Fruit fly (Drosophila melanogaster) whole organism, wandering third instar larva: Measurements from ENCODE around the gene CG12974.

ENCODE experiments used
- Abd-B ChIP-seq: fragments of >200 bp; optimal IDR thresholded peaks from 2 replicates; lab custom pipeline; 2017; ENCODE audit warnings: missing biosample characterization, missing genetic modification characterization
- CG32264 ChIP-seq: fragments of 200-800 bp; sonication (Bioruptor generic); optimal IDR thresholded peaks from 2 replicates; lab custom pipeline; 2016; ENCODE audit warnings: missing biosample characterization, missing genetic modification characterization
- CG9705 ChIP-seq: fragments of 200-800 bp; sonication (Bioruptor generic); optimal IDR thresholded peaks from 2 replicates; lab custom pipeline; 2018; ENCODE audit warnings: missing biosample characterization, mild to moderate bottlenecking, missing genetic modification characterization
- CrebA ChIP-seq: fragments of 200-800 bp; sonication (Bioruptor generic); optimal IDR thresholded peaks from 2 replicates; lab custom pipeline; 2016; ENCODE audit warnings: missing biosample characterization, mild to moderate bottlenecking, missing genetic modification characterization, borderline replicate concordance
- Dfd ChIP-seq: fragments of >200 bp; optimal IDR thresholded peaks from 2 replicates; lab custom pipeline; 2017; ENCODE audit warnings: missing biosample characterization, missing genetic modification characterization
- Dif ChIP-seq: fragments of 200-275, 200-300 bp; sonication (Bioruptor generic); optimal IDR thresholded peaks from 2 replicates; lab custom pipeline; 2018; ENCODE audit warnings: missing biosample characterization, missing genetic modification characterization; ENCODE audit not compliant: partially characterized antibody
- GATAd ChIP-seq: sonication (Bioruptor generic); optimal IDR thresholded peaks from 2 replicates; lab custom pipeline; 2016; ENCODE audit warnings: missing biosample characterization, missing genetic modification characterization
- HLH106 ChIP-seq: fragments of 200-800 bp; optimal IDR thresholded peaks from 3 replicates; lab custom pipeline; 2019; ENCODE audit warnings: missing biosample characterization, mild to moderate bottlenecking, missing genetic modification characterization, moderate library complexity
- Hnf4 ChIP-seq: fragments of 200-800 bp; sonication (Bioruptor generic); optimal IDR thresholded peaks from 2 replicates; lab custom pipeline; 2016; ENCODE audit warnings: missing biosample characterization, mild to moderate bottlenecking, missing genetic modification characterization
- Hr78 ChIP-seq: fragments of >200 bp; optimal IDR thresholded peaks from 2 replicates; lab custom pipeline; 2017; ENCODE audit warnings: missing biosample characterization, missing genetic modification characterization
- Hr83 ChIP-seq: fragments of 200-300 bp; sonication (Bioruptor generic); optimal IDR thresholded peaks from 2 replicates; lab custom pipeline; 2016; ENCODE audit warnings: missing biosample characterization, mild to moderate bottlenecking, missing genetic modification characterization, moderate library complexity; ENCODE audit not compliant: poor library complexity, severe bottlenecking
- Jra ChIP-seq: sonication (Bioruptor generic); optimal IDR thresholded peaks from 2 replicates; lab custom pipeline; 2016; ENCODE audit warnings: missing biosample characterization, missing genetic modification characterization
- Mio ChIP-seq: sonication (Bioruptor generic); optimal IDR thresholded peaks from 2 replicates; lab custom pipeline; 2016; ENCODE audit warnings: missing biosample characterization, missing genetic modification characterization
- Myc ChIP-seq: fragments of >200 bp; optimal IDR thresholded peaks from 2 replicates; lab custom pipeline; 2017
- N ChIP-seq: fragments of >200 bp; optimal IDR thresholded peaks from 2 replicates; lab custom pipeline; 2018; ENCODE audit warnings: missing biosample characterization, missing external identifiers, missing genetic modification characterization
- OdsH ChIP-seq: fragments of 200-800 bp; sonication (Bioruptor generic); optimal IDR thresholded peaks from 2 replicates; lab custom pipeline; 2016; ENCODE audit warnings: missing biosample characterization, mild to moderate bottlenecking, missing genetic modification characterization
- Rel ChIP-seq, 2 experiments: fragments of 200-800 bp; sonication (Bioruptor generic) in 1 of 2; optimal IDR thresholded peaks; 2 replicates in 1 of 2; 3 replicates in 1 of 2; lab custom pipeline; 2016 to 2019; ENCODE audit warnings: mild to moderate bottlenecking in 2 of 2, missing biosample characterization in 2 of 2, missing genetic modification characterization in 2 of 2, moderate library complexity in 1 of 2
- Sp1 ChIP-seq: fragments of 200-800 bp; sonication (Bioruptor generic); optimal IDR thresholded peaks from 3 replicates; lab custom pipeline; 2019; ENCODE audit warnings: missing biosample characterization, mild to moderate bottlenecking, missing genetic modification characterization, moderate library complexity
- br ChIP-seq: fragments of 200-800 bp; sonication (Bioruptor generic); optimal IDR thresholded peaks from 2 replicates; lab custom pipeline; 2016; ENCODE audit warnings: missing biosample characterization, missing genetic modification characterization
- brk ChIP-seq: fragments of 200-800 bp; sonication (Bioruptor generic); optimal IDR thresholded peaks from 2 replicates; lab custom pipeline; 2016; ENCODE audit warnings: missing biosample characterization, mild to moderate bottlenecking, missing genetic modification characterization
- dl ChIP-seq, 2 experiments: fragments of 175-275, 200-275 bp in 1 of 2; fragments of 200-275 bp in 1 of 2; sonication (Bioruptor generic); optimal IDR thresholded peaks; lab custom pipeline; 2018; ENCODE audit warnings: mild to moderate bottlenecking in 2 of 2, missing biosample characterization in 2 of 2, missing genetic modification characterization in 2 of 2, moderate library complexity in 2 of 2; ENCODE audit not compliant: partially characterized antibody in 2 of 2, insufficient read depth in 1 of 2
- dmrt93B ChIP-seq: fragments of 200-800 bp; sonication (Bioruptor generic); optimal IDR thresholded peaks from 2 replicates; lab custom pipeline; 2018; ENCODE audit warnings: missing biosample characterization, mild to moderate bottlenecking, missing genetic modification characterization
- dsf ChIP-seq: sonication (Bioruptor generic); optimal IDR thresholded peaks from 2 replicates; lab custom pipeline; 2016; ENCODE audit warnings: missing biosample characterization, missing genetic modification characterization, borderline replicate concordance
- ey ChIP-seq: fragments of 200-800 bp; sonication (Bioruptor generic); optimal IDR thresholded peaks from 2 replicates; lab custom pipeline; 2016; ENCODE audit warnings: missing biosample characterization, missing genetic modification characterization
- foxo ChIP-seq, 2 experiments: fragments of 200-800 bp; sonication (Bioruptor generic); optimal IDR thresholded peaks; 2 replicates in 1 of 2; 3 replicates in 1 of 2; lab custom pipeline; 2016 to 2017; ENCODE audit warnings: missing biosample characterization in 2 of 2, missing genetic modification characterization in 2 of 2
- fru ChIP-seq: fragments of 200-800 bp; sonication (Bioruptor generic); optimal IDR thresholded peaks from 3 replicates; lab custom pipeline; 2016; ENCODE audit warnings: missing biosample characterization, mild to moderate bottlenecking, missing genetic modification characterization
- h ChIP-seq: fragments of 200-800 bp; sonication (Bioruptor generic); optimal IDR thresholded peaks from 3 replicates; lab custom pipeline; 2016; ENCODE audit warnings: missing biosample characterization, mild to moderate bottlenecking, missing genetic modification characterization
- jim ChIP-seq: fragments of 175-275, 200-325 bp; sonication (Bioruptor generic); optimal IDR thresholded peaks from 2 replicates; lab custom pipeline; 2016; ENCODE audit warnings: missing biosample characterization, mild to moderate bottlenecking, missing genetic modification characterization
- lola ChIP-seq: fragments of >200 bp; optimal IDR thresholded peaks from 2 replicates; lab custom pipeline; 2017; ENCODE audit warnings: missing biosample characterization, missing genetic modification characterization
- pan ChIP-seq: fragments of >200 bp; optimal IDR thresholded peaks from 2 replicates; lab custom pipeline; 2017
- psq ChIP-seq: fragments of 200-800 bp; sonication (Bioruptor generic); optimal IDR thresholded peaks from 3 replicates; lab custom pipeline; 2017; ENCODE audit warnings: missing biosample characterization, mild to moderate bottlenecking, missing genetic modification characterization, moderate library complexity
- rgr ChIP-seq: fragments of 200-800 bp; sonication (Bioruptor generic); optimal IDR thresholded peaks from 3 replicates; lab custom pipeline; 2016; ENCODE audit warnings: missing biosample characterization, mild to moderate bottlenecking, missing genetic modification characterization
- sv ChIP-seq: fragments of 200-800 bp; sonication (Bioruptor generic); optimal IDR thresholded peaks from 3 replicates; lab custom pipeline; 2016; ENCODE audit warnings: missing biosample characterization, missing genetic modification characterization
- tai ChIP-seq: sonication (Bioruptor generic); optimal IDR thresholded peaks from 2 replicates; lab custom pipeline; 2016; ENCODE audit warnings: missing biosample characterization, missing genetic modification characterization
- usp ChIP-seq: fragments of >200 bp; optimal IDR thresholded peaks from 2 replicates; lab custom pipeline; 2017; ENCODE audit warnings: missing biosample characterization, missing genetic modification characterization
- woc ChIP-seq: sonication (Bioruptor generic); optimal IDR thresholded peaks from 2 replicates; lab custom pipeline; 2016; ENCODE audit warnings: missing biosample characterization, mild to moderate bottlenecking, missing genetic modification characterization

Gene CG12974

dm6 chr3L:21276296-21277257 is 9.2 kb downstream of the CG12974 start:
- TF ChIP-seq Hnf4 (GFP tag; lab: Kevin White, UChicago): peak; percentile 39
- TF ChIP-seq CrebA: no peak
- TF ChIP-seq lola (GFP tag; lab: Kevin White, UChicago): no peak
- peak; percentile 40 for TF ChIP-seq HLH106
- TF ChIP-seq rgr: peak; percentile 51
- TF ChIP-seq psq: peak; percentile 30
- peak; percentile 67 for TF ChIP-seq sv (GFP tag; lab: Kevin White, UChicago)
- TF ChIP-seq tai (GFP tag; lab: Kevin White, UChicago): no peak
- TF ChIP-seq Rel (GFP tag; optimal IDR thresholded peaks at IDR 0.05; lab: Kevin White, UChicago): no peak
- no peak for TF ChIP-seq Rel (tag; optimal IDR thresholded peaks at IDR 0.05; lab: Kevin White, UChicago)
- no peak for TF ChIP-seq CG32264 (GFP tag; lab: Kevin White, UChicago)
- no peak for TF ChIP-seq Abd-B
- peak; percentile 58 for TF ChIP-seq h
- peak; percentile 50 for TF ChIP-seq ey (GFP tag; lab: Kevin White, UChicago)
- TF ChIP-seq Dif (GFP tag; lab: Kevin White, UChicago): peak; percentile 32
- TF ChIP-seq Hr83 (GFP tag; lab: Kevin White, UChicago): no peak
- peak; percentile 48 for TF ChIP-seq Sp1 (GFP tag; lab: Kevin White, UChicago)
- peak; percentile 33 for TF ChIP-seq br (GFP tag; lab: Kevin White, UChicago)
- TF ChIP-seq fru (GFP tag; lab: Kevin White, UChicago): peak; percentile 60
- no peak for TF ChIP-seq Hr78 (GFP tag; lab: Kevin White, UChicago)
- TF ChIP-seq CG9705: no peak
- TF ChIP-seq usp (GFP tag; lab: Kevin White, UChicago): no peak
- no peak for TF ChIP-seq Mio (GFP tag; lab: Kevin White, UChicago)
- peak; percentile 15 for TF ChIP-seq Myc (lab: Kevin White, UChicago)
- no peak for TF ChIP-seq GATAd
- no peak for TF ChIP-seq jim (GFP tag; lab: Kevin White, UChicago)
- TF ChIP-seq pan: no peak
- peak; percentile 57 for TF ChIP-seq woc (GFP tag; lab: Kevin White, UChicago)
- TF ChIP-seq Jra (GFP tag; lab: Kevin White, UChicago): peak; percentile 37
- no peak for TF ChIP-seq brk
- TF ChIP-seq dl (GFP tag; optimal IDR thresholded peaks at IDR 0.05; lab: Kevin White, UChicago; ENCODE audit: insufficient read depth in 1 of 2, partially characterized antibody in 2 of 2): no peak
- TF ChIP-seq OdsH (GFP tag; lab: Kevin White, UChicago): peak; percentile 57
- TF ChIP-seq N: no peak
- TF ChIP-seq dmrt93B (GFP tag; lab: Kevin White, UChicago): peak; percentile 24
- no peak for TF ChIP-seq Dfd (GFP tag; lab: Kevin White, UChicago)
- peak; percentile 6 for TF ChIP-seq dsf (GFP tag; lab: Kevin White, UChicago)
- peak in 1 of 2 experiments; percentile 65 for TF ChIP-seq foxo (GFP tag; optimal IDR thresholded peaks at IDR 0.05; lab: Kevin White, UChicago)

dm6 chr3L:21275921-21276295 is 9.9 kb downstream of the CG12974 start:
- TF ChIP-seq h (peak; percentile 53), Hr83 (GFP tag; lab: Kevin White, UChicago) (no peak)
- TF ChIP-seq, all 38 proteins: peak for 1

DNA sequence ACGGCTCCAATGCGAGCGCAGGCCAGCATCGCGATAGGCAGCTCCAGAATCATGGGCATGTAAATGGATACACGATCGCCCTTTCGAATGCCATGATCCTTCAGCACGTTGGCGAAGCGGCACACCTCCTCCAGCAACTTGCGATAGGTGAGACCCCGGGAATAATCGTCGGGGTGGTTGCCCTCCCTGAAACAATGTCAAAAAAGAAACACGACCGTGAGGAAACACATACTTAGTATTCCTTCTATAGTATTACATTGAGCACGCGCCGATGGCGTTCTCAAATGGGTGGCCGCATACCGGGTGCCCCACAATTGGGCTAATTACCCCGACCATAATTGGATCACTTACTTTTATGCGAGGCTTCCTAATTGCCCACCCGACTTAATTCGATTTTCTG is 12.3 kb downstream of the CG12974 start:
- TF ChIP-seq CrebA: no peak
- TF ChIP-seq dmrt93B (GFP tag; lab: Kevin White, UChicago): no peak
